Worm (Caenorhabditis elegans) whole organism, midembryonic: ENCODE data around the gene clec-245.

Experiments
- T22C8.4 ChIP-seq: fragments of 200-800 bp; sonication (Bioruptor generic); IDR thresholded peaks from 2 replicates; pipeline ENCODE4 v1.3.6; 2022; ENCODE audit warnings: missing genetic modification characterization, missing compliant biosample characterization
- flt-1 ChIP-seq: fragments of 200-800 bp; sonication (Bioruptor generic); IDR thresholded peaks from 2 replicates; pipeline ENCODE4 v1.3.6; 2022; ENCODE audit warnings: missing genetic modification characterization, missing compliant biosample characterization
- klf-2 ChIP-seq: fragments of 200-800 bp; sonication (Bioruptor generic); conservative IDR thresholded peaks from 2 replicates; pipeline ENCODE4 v1.3.6; 2022; ENCODE audit warnings: missing genetic modification reagents, missing genetic modification characterization, missing compliant biosample characterization
- ztf-23 ChIP-seq: fragments of 200-800 bp; sonication (Bioruptor generic); IDR thresholded peaks from 2 replicates; pipeline ENCODE4 v1.3.6; 2022; ENCODE audit warnings: missing genetic modification reagents, missing genetic modification characterization, missing compliant biosample characterization

DNA sequence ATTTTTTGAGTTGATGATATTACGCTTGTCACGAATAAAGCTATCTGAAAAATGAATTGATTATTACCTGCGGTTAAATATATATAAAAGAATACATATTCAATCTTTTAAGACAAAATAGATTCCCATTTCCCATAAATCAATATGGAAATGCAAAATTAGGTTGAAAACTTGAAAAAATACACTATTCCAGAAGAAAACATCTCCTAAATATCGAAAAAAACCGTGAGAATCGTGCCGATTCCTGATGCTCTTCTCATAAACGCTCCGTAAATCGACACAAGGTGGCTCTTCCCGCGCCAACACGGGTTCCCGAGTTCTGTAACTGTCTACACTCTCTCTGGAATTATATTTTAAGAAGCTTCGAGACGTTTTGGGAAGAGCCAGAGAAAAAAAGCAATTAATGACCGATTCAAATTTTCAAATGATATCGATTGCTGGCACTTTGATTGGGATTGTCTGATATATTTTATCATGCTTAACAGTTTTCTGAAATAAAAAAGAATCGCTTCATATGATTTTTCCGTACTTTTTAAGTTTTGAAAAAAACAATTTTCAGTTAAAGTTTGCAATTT is 48.6 kb upstream of the clec-245 start, which contains the start of gene R10E8.3:
- TF ChIP-seq ztf-23 (GFP tag; lab: Robert Waterston, UW), result no peak
- TF ChIP-seq klf-2, result no peak
- no peak for TF ChIP-seq flt-1
- no peak for TF ChIP-seq T22C8.4
